Fruit fly (Drosophila melanogaster) whole organism, adult: ENCODE measurements around the gene CG3277.

ENCODE experiments used
- CG14711 ChIP-seq: fragments of 200-800 bp; sonication (Bioruptor generic); optimal IDR thresholded peaks from 2 replicates; lab custom pipeline; 2018; ENCODE audit warnings: missing biosample characterization, mild to moderate bottlenecking, missing genetic modification characterization, moderate library complexity
- CG5204 ChIP-seq: fragments of 200-800 bp; sonication (Bioruptor generic); optimal IDR thresholded peaks from 2 replicates; lab custom pipeline; 2016; ENCODE audit warnings: missing biosample characterization, missing genetic modification characterization
- CG7045 ChIP-seq: fragments of 200-800 bp; sonication (Bioruptor generic); optimal IDR thresholded peaks from 2 replicates; lab custom pipeline; 2017; ENCODE audit warnings: missing biosample characterization, mild to moderate bottlenecking, missing genetic modification characterization
- CG7101 ChIP-seq: fragments of 200-800 bp; sonication (Bioruptor generic); optimal IDR thresholded peaks from 2 replicates; lab custom pipeline; 2018; ENCODE audit warnings: missing biosample characterization, mild to moderate bottlenecking, missing genetic modification characterization, moderate library complexity
- Mnt ChIP-seq: fragments of 200-800 bp; sonication (Bioruptor generic); optimal IDR thresholded peaks from 2 replicates; lab custom pipeline; 2016; ENCODE audit warnings: missing biosample characterization, mild to moderate bottlenecking, missing genetic modification characterization
- pad ChIP-seq: fragments of 200-800 bp; sonication (Bioruptor generic); optimal IDR thresholded peaks from 3 replicates; lab custom pipeline; 2017; ENCODE audit warnings: missing biosample characterization, missing genetic modification characterization, mild to moderate bottlenecking, moderate library complexity, missing genetic modification reagents
- tj ChIP-seq: fragments of 200-800 bp; sonication (Bioruptor generic); optimal IDR thresholded peaks from 3 replicates; lab custom pipeline; 2017; ENCODE audit warnings: missing biosample characterization, mild to moderate bottlenecking, missing genetic modification characterization, moderate library complexity

DNA sequence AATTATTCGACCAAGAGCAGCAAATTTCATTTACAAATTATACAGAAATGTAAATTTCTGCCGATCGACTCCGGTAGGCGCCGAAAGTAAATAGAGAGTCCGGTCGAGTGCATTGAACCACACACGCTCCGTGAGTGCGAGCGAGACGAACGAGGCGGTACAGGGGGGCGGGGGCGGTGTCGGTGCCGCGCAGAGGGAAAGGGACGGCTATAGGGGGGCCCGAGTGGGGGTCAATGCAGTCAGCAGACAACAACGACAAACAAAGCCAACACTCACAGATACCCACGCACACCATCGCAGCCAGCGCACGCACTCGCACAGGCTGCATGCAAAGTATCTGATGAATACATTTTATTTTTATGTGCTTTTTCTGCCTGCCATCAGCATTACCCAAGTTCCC is 35.5 kb downstream of the CG3277 start:
- TF ChIP-seq CG7045 (GFP tag; lab: Kevin White, UChicago) (no peak), CG14711 (tag; lab: Kevin White, UChicago) (no peak), CG5204 (GFP tag; lab: Kevin White, UChicago) (no peak), tj (GFP tag; lab: Kevin White, UChicago) (no peak), CG7101 (tag; lab: Kevin White, UChicago) (no peak), pad (GFP tag; lab: Kevin White, UChicago) (no peak), Mnt (GFP tag; lab: Kevin White, UChicago) (no peak)
